Worm (Caenorhabditis elegans): ENCODE data around the gene grl-26.

Gene grl-26

ce11 chrIV:330523-330922, 7.9 kb upstream of the grl-26 start, which contains the start of gene F18F11.4:
Gene F18F11.4, plus strand, starts transcription at chrIV:330823.
- TF ChIP-seq scrt-1 (GFP tag; IDR thresholded peaks at IDR 0.05) (no peak), flt-1 (GFP tag; IDR thresholded peaks at IDR 0.05) (no peak)

- TF ChIP-seq B0310.2 (tag; optimal IDR thresholded peaks at IDR 0.05), result no peak
- no peak for TF ChIP-seq hmg-4 (GFP tag; optimal IDR thresholded peaks at IDR 0.05)
- TF ChIP-seq flt-1 (GFP tag; IDR thresholded peaks at IDR 0.05), result no peak
- TF ChIP-seq tbx-11 (GFP tag; IDR thresholded peaks at IDR 0.05), result no peak
- no peak for TF ChIP-seq tra-4 (tag; optimal IDR thresholded peaks at IDR 0.05)
- no peak for TF ChIP-seq hnd-1 (tag; optimal IDR thresholded peaks at IDR 0.05)
- TF ChIP-seq pes-1 (GFP tag; IDR thresholded peaks at IDR 0.05), result no peak
- no peak for TF ChIP-seq ceh-13 (GFP tag; optimal IDR thresholded peaks at IDR 0.05)
- no peak for TF ChIP-seq tbx-37 (GFP tag; conservative IDR thresholded peaks at IDR 0.05)
- no peak for TF ChIP-seq aly-1 (tag; optimal IDR thresholded peaks at IDR 0.05)
- TF ChIP-seq F13C5.2 (tag; optimal IDR thresholded peaks at IDR 0.05), result no peak
Observed at ce11 chrIV:326564-327070, 4.0 kb upstream of the grl-26 start, which contains the start of gene col-101. Gene col-101, minus strand, starts transcription at chrIV:327020.

ce11 chrIV:325640-326039, 3.0 kb upstream of the grl-26 start:
- TF ChIP-seq tra-4 (tag; optimal IDR thresholded peaks at IDR 0.05), result no peak
- TF ChIP-seq hmg-4 (GFP tag; optimal IDR thresholded peaks at IDR 0.05), result no peak
- no peak for TF ChIP-seq ceh-13 (GFP tag; optimal IDR thresholded peaks at IDR 0.05)
- TF ChIP-seq ama-1 (optimal IDR thresholded peaks at IDR 0.05), result no peak
- no peak for TF ChIP-seq aly-1 (tag; optimal IDR thresholded peaks at IDR 0.05)
- TF ChIP-seq hnd-1 (tag; optimal IDR thresholded peaks at IDR 0.05), result no peak
- no peak for TF ChIP-seq sea-1 (GFP tag; conservative IDR thresholded peaks at IDR 0.05)
- TF ChIP-seq flt-1 (GFP tag; IDR thresholded peaks at IDR 0.05), result no peak
- TF ChIP-seq B0310.2 (tag; optimal IDR thresholded peaks at IDR 0.05), result no peak
- no peak for TF ChIP-seq scrt-1 (GFP tag; IDR thresholded peaks at IDR 0.05)
- TF ChIP-seq tbx-37 (GFP tag; conservative IDR thresholded peaks at IDR 0.05), result no peak
- TF ChIP-seq hmbx-1 (tag; optimal IDR thresholded peaks at IDR 0.05), result no peak
- no peak for TF ChIP-seq tbx-11 (GFP tag; IDR thresholded peaks at IDR 0.05)

- TF ChIP-seq tbx-11 (GFP tag; IDR thresholded peaks at IDR 0.05), result no peak
Observed at ce11 chrIV:324759-325158, 2.1 kb upstream of the grl-26 start, which contains the start of gene drl-1. Gene drl-1, plus strand, starts transcription at chrIV:325059.

- TF ChIP-seq F13C5.2 (tag; optimal IDR thresholded peaks at IDR 0.05), result no peak
- TF ChIP-seq hmg-4 (GFP tag; optimal IDR thresholded peaks at IDR 0.05), result no peak
- TF ChIP-seq ama-1 (optimal IDR thresholded peaks at IDR 0.05), result no peak
- TF ChIP-seq tbx-11 (GFP tag; IDR thresholded peaks at IDR 0.05), result no peak
Observed at ce11 chrIV:320380-320779, 2.2 kb downstream of the grl-26 start, which contains the start of gene dsc-4. Gene dsc-4, minus strand, starts transcription at chrIV:320544.

ce11 chrIV:319654-320053, 3.0 kb downstream of the grl-26 start:
- TF ChIP-seq ceh-13 (GFP tag; optimal IDR thresholded peaks at IDR 0.05), result no peak
- TF ChIP-seq F13C5.2 (tag; optimal IDR thresholded peaks at IDR 0.05), result no peak
- no peak for TF ChIP-seq sea-1 (GFP tag; conservative IDR thresholded peaks at IDR 0.05)
- TF ChIP-seq hmbx-1 (tag; optimal IDR thresholded peaks at IDR 0.05), result no peak
- TF ChIP-seq tbx-11 (GFP tag; IDR thresholded peaks at IDR 0.05), result no peak
- TF ChIP-seq ets-7 (tag; optimal IDR thresholded peaks at IDR 0.05), result no peak
- no peak for TF ChIP-seq B0310.2 (tag; optimal IDR thresholded peaks at IDR 0.05)
- no peak for TF ChIP-seq ama-1 (optimal IDR thresholded peaks at IDR 0.05)

ce11 chrIV:314475-314874, 8.1 kb downstream of the grl-26 start:
- TF ChIP-seq scrt-1 (GFP tag; IDR thresholded peaks at IDR 0.05) (no peak), tra-4 (tag; optimal IDR thresholded peaks at IDR 0.05) (no peak), ets-7 (tag; optimal IDR thresholded peaks at IDR 0.05) (no peak), ceh-13 (GFP tag; optimal IDR thresholded peaks at IDR 0.05) (no peak)

ce11 chrIV:313615-314014, 9.0 kb downstream of the grl-26 start, which contains the start of gene snai-1:
Gene snai-1, minus strand, starts transcription at chrIV:313715.
- TF ChIP-seq flt-1 (GFP tag; IDR thresholded peaks at IDR 0.05) (no peak), tbx-11 (GFP tag; IDR thresholded peaks at IDR 0.05) (no peak), tbx-37 (GFP tag; conservative IDR thresholded peaks at IDR 0.05) (no peak), scrt-1 (GFP tag; IDR thresholded peaks at IDR 0.05) (no peak), ama-1 (optimal IDR thresholded peaks at IDR 0.05) (no peak), F13C5.2 (tag; optimal IDR thresholded peaks at IDR 0.05) (no peak), ceh-36 (tag; optimal IDR thresholded peaks at IDR 0.05) (no peak), ets-7 (tag; optimal IDR thresholded peaks at IDR 0.05) (no peak), ceh-13 (GFP tag; optimal IDR thresholded peaks at IDR 0.05) (no peak), hmg-4 (GFP tag; optimal IDR thresholded peaks at IDR 0.05) (no peak), pes-1 (GFP tag; IDR thresholded peaks at IDR 0.05) (no peak), hnd-1 (tag; optimal IDR thresholded peaks at IDR 0.05) (no peak)

ce11 chrIV:309526-309925, 13.1 kb downstream of the grl-26 start:
- TF ChIP-seq hnd-1 (tag; optimal IDR thresholded peaks at IDR 0.05) (no peak), tra-4 (tag; optimal IDR thresholded peaks at IDR 0.05) (no peak), sea-1 (GFP tag; conservative IDR thresholded peaks at IDR 0.05) (no peak), flt-1 (GFP tag; IDR thresholded peaks at IDR 0.05) (no peak), tbx-37 (GFP tag; conservative IDR thresholded peaks at IDR 0.05) (no peak)

Measured in whole organism, early embryonic.